Worm (Caenorhabditis elegans) whole organism, midembryonic: Measurements from ENCODE around the gene pen-2.

Experiments used
- flt-1 ChIP-seq: fragments of 200-800 bp; sonication (Bioruptor generic); IDR thresholded peaks from 2 replicates; pipeline ENCODE4 v1.3.6; 2022; ENCODE audit warnings: missing genetic modification characterization, missing compliant biosample characterization
- ref-1 ChIP-seq: fragments of 200-800 bp; sonication (Bioruptor generic); conservative IDR thresholded peaks from 2 replicates; pipeline ENCODE4 v1.3.6; 2022; ENCODE audit warnings: missing genetic modification reagents, missing genetic modification characterization, missing compliant biosample characterization

DNA sequence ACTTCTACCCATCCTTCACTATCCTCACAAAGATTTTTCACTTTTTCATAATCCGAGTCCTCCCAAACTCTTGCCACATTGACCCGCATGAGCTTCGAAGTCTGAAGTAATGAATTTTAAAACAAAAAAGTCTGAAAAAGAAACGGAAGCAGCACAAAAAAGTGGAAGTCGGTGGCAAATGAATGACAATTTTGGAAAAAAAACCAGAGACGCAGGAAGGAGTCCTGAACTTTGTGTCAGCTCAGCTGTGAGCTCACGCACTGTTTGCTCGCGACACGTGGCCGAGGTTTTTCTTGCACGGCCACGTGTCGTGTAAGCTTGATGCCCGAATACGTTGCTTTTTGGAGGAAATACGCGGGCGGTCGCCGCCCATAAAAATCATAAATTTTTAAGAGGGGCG is 3.3 kb downstream of the pen-2 start, which contains the start of gene T28D6.7:
- TF ChIP-seq flt-1 (GFP tag; lab: Robert Waterston, UW) = no peak
- TF ChIP-seq ref-1 = no peak
